Worm (Caenorhabditis elegans): ENCODE results near the gene Y48A6C.8.

DNA sequence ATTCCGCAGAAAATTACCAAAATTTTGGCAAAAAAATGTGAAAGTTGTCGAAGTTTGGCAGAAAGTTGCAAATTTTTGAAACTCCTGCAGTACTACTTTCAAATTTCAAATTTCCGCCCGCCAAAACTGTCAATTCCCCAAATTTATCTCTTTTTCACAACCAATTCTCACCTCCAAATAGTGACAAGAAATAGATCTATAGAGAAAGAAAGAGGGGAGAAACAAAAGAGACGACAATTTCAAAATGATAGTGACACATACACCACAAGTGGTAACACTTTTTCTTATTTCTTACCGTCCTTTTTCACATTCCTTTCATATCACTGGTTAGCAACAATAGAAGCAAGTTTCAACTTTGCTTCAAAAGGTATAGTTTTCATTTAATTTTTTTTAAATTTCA is 43.4 kb downstream of the Y48A6C.8 start:
- TF ChIP-seq tag-97 (GFP tag; IDR thresholded peaks at IDR 0.05), result no peak
- TF ChIP-seq spr-3 (GFP tag; optimal IDR thresholded peaks at IDR 0.05), result no peak
- TF ChIP-seq ceh-62 (tag; optimal IDR thresholded peaks at IDR 0.05), result no peak
- TF ChIP-seq egl-43 (GFP tag; IDR thresholded peaks at IDR 0.05), result no peak
- TF ChIP-seq ama-1 (optimal IDR thresholded peaks at IDR 0.05), result no peak
- no peak for TF ChIP-seq nhr-76 (tag; optimal IDR thresholded peaks at IDR 0.05)
- TF ChIP-seq ztf-11 (tag; optimal IDR thresholded peaks at IDR 0.05), result no peak
- TF ChIP-seq lsy-2 (tag; optimal IDR thresholded peaks at IDR 0.05), result no peak
- TF ChIP-seq dpl-1 (GFP tag; optimal IDR thresholded peaks at IDR 0.05), result no peak
- TF ChIP-seq pqm-1 (tag; optimal IDR thresholded peaks at IDR 0.05), result peak; percentile 74
